ENCODE assay signal across 5 worm cellular contexts in genomic region chrIV:9216437-9216836, ce11.
TF ChIP-seq lines count a peak whose summit lies in the region.

No protein-coding gene starts in this region.

TF ChIP-seq in whole organism, L1 larva, 84 proteins besides CTCF, POLR2A, EP300 and RAD21 (continues in another document):
- peak; percentile 40; the same call in 1 of the 2 replicates for TF ChIP-seq mab-9 (GFP tag; IDR thresholded peaks at IDR 0.05; lab: Robert Waterston, UW)
- no peak for TF ChIP-seq elt-2 (tag; optimal IDR thresholded peaks at IDR 0.05; lab: Kevin White, UChicago)
- TF ChIP-seq unc-86 (tag; optimal IDR thresholded peaks at IDR 0.05; lab: Kevin White, UChicago) = peak; percentile 54
- peak in 1 of 3 experiments; percentile 15 for TF ChIP-seq ceh-82 (tag; optimal IDR thresholded peaks at IDR 0.05; lab: Kevin White, UChicago)
- TF ChIP-seq rnt-1 (tag; optimal IDR thresholded peaks at IDR 0.05; lab: Kevin White, UChicago) = peak; percentile 36
- TF ChIP-seq isw-1 (GFP tag; IDR thresholded peaks at IDR 0.05; lab: Robert Waterston, UW) = 0 out of 2 replicates have a peak, but pooled peaks have one; percentile 12
- TF ChIP-seq lin-14 (GFP tag; optimal IDR thresholded peaks at IDR 0.05; lab: Kevin White, UChicago) = peak; percentile 92
- no peak for TF ChIP-seq ceh-8 (GFP tag; optimal IDR thresholded peaks at IDR 0.05; lab: Kevin White, UChicago)
- TF ChIP-seq lin-35 (GFP tag; optimal IDR thresholded peaks at IDR 0.05; lab: Kevin White, UChicago) = peak in 1 of 2 experiments; percentile 51
- peak; percentile 56 for TF ChIP-seq tbx-2 (tag; optimal IDR thresholded peaks at IDR 0.05; lab: Kevin White, UChicago)
- TF ChIP-seq efl-1 (optimal IDR thresholded peaks at IDR 0.05; lab: Kevin White, UChicago) = peak; percentile 55 to 62
- peak in 1 of 2 experiments; percentile 42 for TF ChIP-seq efl-1 (GFP tag; optimal IDR thresholded peaks at IDR 0.05 in 1 of 2; lab: Kevin White, UChicago)
- peak; percentile 5 to 22 (median 17) for TF ChIP-seq dpl-1 (GFP tag; optimal IDR thresholded peaks at IDR 0.05; lab: Kevin White, UChicago)
- TF ChIP-seq xbp-1 (tag; optimal IDR thresholded peaks at IDR 0.05; lab: Kevin White, UChicago) = peak; percentile 33
- no peak for TF ChIP-seq ztf-11 (tag; optimal IDR thresholded peaks at IDR 0.05; lab: Kevin White, UChicago)
- no peak for TF ChIP-seq sptf-1 (tag; optimal IDR thresholded peaks at IDR 0.05; lab: Kevin White, UChicago)
- no peak for TF ChIP-seq nhr-237 (tag; optimal IDR thresholded peaks at IDR 0.05; lab: Kevin White, UChicago)

TF ChIP-seq in whole organism, L3 larva, 47 proteins besides CTCF, POLR2A, EP300 and RAD21:
- TF ChIP-seq egl-5 (tag; optimal IDR thresholded peaks at IDR 0.05; lab: Kevin White, UChicago) = peak; percentile 75
- TF ChIP-seq nfya-1 (tag; optimal IDR thresholded peaks at IDR 0.05; lab: Kevin White, UChicago; ENCODE audit: insufficient read depth) = peak; percentile 63
- TF ChIP-seq ztf-4 (tag; optimal IDR thresholded peaks at IDR 0.05; lab: Kevin White, UChicago) = no peak
- peak; percentile 62 for TF ChIP-seq mdl-1 (tag; optimal IDR thresholded peaks at IDR 0.05; lab: Kevin White, UChicago)
- peak; percentile 22 for TF ChIP-seq snpc-4 (tag; optimal IDR thresholded peaks at IDR 0.05; lab: Kevin White, UChicago)
- peak; percentile 52 for TF ChIP-seq pha-4 (tag; optimal IDR thresholded peaks at IDR 0.05; lab: Kevin White, UChicago)
- no peak for TF ChIP-seq nhr-25 (tag; optimal IDR thresholded peaks at IDR 0.05; lab: Kevin White, UChicago)
- peak; percentile 34 for TF ChIP-seq fkh-10 (GFP tag; optimal IDR thresholded peaks at IDR 0.05; lab: Kevin White, UChicago)
- no peak for TF ChIP-seq fos-1 (tag; optimal IDR thresholded peaks at IDR 0.05; lab: Kevin White, UChicago)
- no peak for TF ChIP-seq nhr-77 (tag; optimal IDR thresholded peaks at IDR 0.05; lab: Kevin White, UChicago)
- peak; percentile 52 for TF ChIP-seq ama-1 (optimal IDR thresholded peaks at IDR 0.05; lab: Kevin White, UChicago)
- no peak for TF ChIP-seq aly-2 (tag; optimal IDR thresholded peaks at IDR 0.05; lab: Kevin White, UChicago)
- TF ChIP-seq hmg-11 (tag; optimal IDR thresholded peaks at IDR 0.05; lab: Kevin White, UChicago) = peak; percentile 70
- TF ChIP-seq lin-39 (tag; optimal IDR thresholded peaks at IDR 0.05; lab: Kevin White, UChicago) = peak; percentile 86
- peak; percentile 16 for TF ChIP-seq lin-15B (tag; optimal IDR thresholded peaks at IDR 0.05; lab: Kevin White, UChicago)
- peak; percentile 4 for TF ChIP-seq nhr-23 (tag; optimal IDR thresholded peaks at IDR 0.05; lab: Kevin White, UChicago)

TF ChIP-seq in whole organism, early embryonic, 17 proteins besides CTCF, POLR2A, EP300 and RAD21:
- TF ChIP-seq flt-1 (GFP tag; IDR thresholded peaks at IDR 0.05; lab: Robert Waterston, UW) = no peak
- TF ChIP-seq hnd-1 (tag; optimal IDR thresholded peaks at IDR 0.05; lab: Kevin White, UChicago) = no peak
- TF ChIP-seq tbx-37 (GFP tag; conservative IDR thresholded peaks at IDR 0.05; lab: Robert Waterston, UW) = no peak
- TF ChIP-seq hmg-4 (GFP tag; optimal IDR thresholded peaks at IDR 0.05; lab: Kevin White, UChicago) = peak; percentile 56
- TF ChIP-seq ets-7 (tag; optimal IDR thresholded peaks at IDR 0.05; lab: Kevin White, UChicago) = peak; percentile 11
- no peak for TF ChIP-seq aly-1 (tag; optimal IDR thresholded peaks at IDR 0.05; lab: Kevin White, UChicago)
TF ChIP-seq in whole organism, early embryonic: peak in this region for 2.

TF ChIP-seq in whole organism, midembryonic, 9 proteins besides CTCF, POLR2A, EP300 and RAD21:
- TF ChIP-seq ref-1 (GFP tag; conservative IDR thresholded peaks at IDR 0.05; lab: Robert Waterston, UW) (no peak), flt-1 (GFP tag; IDR thresholded peaks at IDR 0.05; lab: Robert Waterston, UW) (0 out of 2 replicates have a peak, but pooled peaks have one; percentile 11)

TF ChIP-seq in whole organism, young adult, 124 proteins besides CTCF, POLR2A, EP300 and RAD21:
- TF ChIP-seq ceh-27 (GFP tag; optimal IDR thresholded peaks at IDR 0.05; lab: Kevin White, UChicago) = peak; percentile 10
- no peak for TF ChIP-seq madf-3 (GFP tag; IDR thresholded peaks at IDR 0.05; lab: Robert Waterston, UW)
- TF ChIP-seq F37B4.10 (GFP tag; IDR thresholded peaks at IDR 0.05; lab: Robert Waterston, UW) = no peak
- TF ChIP-seq lin-35 (GFP tag; optimal IDR thresholded peaks at IDR 0.05; lab: Kevin White, UChicago) = peak in 1 of 3 experiments; percentile 34
- TF ChIP-seq ekl-4 (GFP tag; IDR thresholded peaks at IDR 0.05; lab: Robert Waterston, UW) = no peak
- no peak for TF ChIP-seq F22D6.2 (tag; optimal IDR thresholded peaks at IDR 0.05; lab: Kevin White, UChicago)
- no peak for TF ChIP-seq hlh-26 (GFP tag; conservative IDR thresholded peaks at IDR 0.05; lab: Robert Waterston, UW)
- no peak for TF ChIP-seq mes-4 (tag; optimal IDR thresholded peaks at IDR 0.05; lab: Kevin White, UChicago)
- peak; percentile 9 for TF ChIP-seq lin-40 (tag; optimal IDR thresholded peaks at IDR 0.05; lab: Kevin White, UChicago)
- peak; percentile 62; the same call in 1 of the 2 replicates for TF ChIP-seq hmg-1.2 (GFP tag; IDR thresholded peaks at IDR 0.05; lab: Robert Waterston, UW)
- no peak for TF ChIP-seq ztf-22 (GFP tag; optimal IDR thresholded peaks at IDR 0.05; lab: Kevin White, UChicago)
- no peak for TF ChIP-seq cebp-1 (GFP tag; IDR thresholded peaks at IDR 0.05; lab: Robert Waterston, UW)
- TF ChIP-seq cebp-1 (tag; optimal IDR thresholded peaks at IDR 0.05; lab: Kevin White, UChicago) = peak; percentile 15
- TF ChIP-seq ceh-58 (GFP tag; IDR thresholded peaks at IDR 0.05; lab: Robert Waterston, UW) = no peak

Comparison
In these comparisons a context has a peak if more than half of its experiments do, and no peak if none do; other contexts are left out.
1. Of the 8 proteins assayed by ChIP-seq in both whole organism, young adult and whole organism, L1 larva: peak only in whole organism, young adult: none; only in whole organism, L1 larva: dpl-1 and efl-1; in both: none; in neither: 5; mixed calls (peak in some experiments, not most) for 1.